Fruit fly (Drosophila melanogaster) whole organism, embryonic: ENCODE measurements around the gene CG17234.

Experiments
- CG12391 ChIP-seq: fragments of 200-800 bp; sonication (Bioruptor generic); optimal IDR thresholded peaks from 3 replicates; lab custom pipeline; 2018; ENCODE audit warnings: missing biosample characterization, mild to moderate bottlenecking, missing genetic modification characterization, moderate library complexity
- CG6854 ChIP-seq: fragments of 200-800 bp; sonication (Bioruptor generic); optimal IDR thresholded peaks from 3 replicates; lab custom pipeline; 2017; ENCODE audit warnings: missing biosample characterization, mild to moderate bottlenecking, missing genetic modification characterization
- gcm ChIP-seq: fragments of 200-800 bp; sonication (Bioruptor generic); optimal IDR thresholded peaks from 2 replicates; lab custom pipeline; 2019; ENCODE audit warnings: missing biosample characterization, mild to moderate bottlenecking, missing genetic modification characterization, moderate library complexity

DNA sequence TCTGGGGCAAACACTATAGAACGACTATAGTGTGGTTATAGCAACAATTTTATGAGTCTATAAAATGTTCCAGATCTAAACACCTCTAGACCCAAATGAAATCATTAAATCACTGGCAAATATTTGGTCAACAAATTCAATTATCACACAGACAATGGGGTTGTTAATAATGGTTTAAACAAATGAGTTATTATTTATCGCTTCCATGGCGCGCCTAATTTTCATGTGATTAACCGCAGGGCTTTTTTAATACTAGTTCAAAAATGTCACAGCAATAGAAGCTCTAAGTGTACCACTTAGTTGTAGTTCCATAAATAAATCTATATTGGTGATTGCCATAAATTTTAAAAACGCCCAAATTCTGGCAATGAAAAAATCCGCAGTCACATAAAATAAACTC is 43.8 kb upstream of the CG17234 start, which contains the start of gene CG33124:
- no peak for TF ChIP-seq gcm (GFP tag; lab: Kevin White, UChicago)
- TF ChIP-seq CG12391 (tag; lab: Kevin White, UChicago): no peak
- no peak for TF ChIP-seq CG6854 (GFP tag; lab: Kevin White, UChicago)
